Worm (Caenorhabditis elegans): Measurements from ENCODE around the gene sdz-23.

Gene sdz-23

ce11 chrV:8079813-8080212 is 19.6 kb upstream of the sdz-23 start:
- TF ChIP-seq snpc-4 (GFP tag; optimal IDR thresholded peaks at IDR 0.05): no peak
- no peak for TF ChIP-seq snpc-4 (tag; optimal IDR thresholded peaks at IDR 0.05)
- no peak for TF ChIP-seq ceh-40 (GFP tag; IDR thresholded peaks at IDR 0.05)
- TF ChIP-seq aptf-2 (GFP tag; conservative IDR thresholded peaks at IDR 0.05): no peak
- no peak for TF ChIP-seq atf-7 (tag; optimal IDR thresholded peaks at IDR 0.05)
- no peak for TF ChIP-seq cebp-1 (GFP tag; IDR thresholded peaks at IDR 0.05)
- TF ChIP-seq cebp-1 (tag; optimal IDR thresholded peaks at IDR 0.05): no peak
- no peak for TF ChIP-seq ztf-3 (GFP tag; optimal IDR thresholded peaks at IDR 0.05)
- TF ChIP-seq lin-26 (GFP tag; IDR thresholded peaks at IDR 0.05): no peak
- no peak for TF ChIP-seq lir-1 (GFP tag; conservative IDR thresholded peaks at IDR 0.05)

DNA sequence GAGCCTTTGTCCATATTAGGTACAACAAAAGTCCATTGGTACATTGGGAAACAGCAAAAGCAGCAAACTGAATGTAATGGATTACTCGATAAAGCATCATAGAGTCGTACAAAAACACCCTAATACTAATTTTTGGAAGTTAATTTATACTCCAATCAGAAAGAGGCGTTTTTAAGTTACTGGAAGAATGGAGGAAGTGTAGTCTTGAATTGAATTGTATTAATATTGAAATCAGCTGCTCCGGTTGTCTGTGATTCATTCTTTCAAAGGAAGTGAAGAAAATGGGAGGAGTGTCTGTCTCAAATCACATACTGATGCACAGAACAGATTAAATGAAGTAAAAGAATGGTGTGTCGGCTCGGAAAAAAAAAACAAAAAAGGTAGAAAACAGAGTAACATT is 17.8 kb upstream of the sdz-23 start, which contains the start of gene str-131:
Gene str-131 (minus strand): TSS at position 101 of the 400 bp plus-strand sequence.
- TF ChIP-seq Y56A3A.18 (GFP tag; IDR thresholded peaks at IDR 0.05) (no peak), tbx-9 (tag; optimal IDR thresholded peaks at IDR 0.05; ENCODE audit: borderline replicate concordance) (no peak)

- TF ChIP-seq hlh-26 (GFP tag; conservative IDR thresholded peaks at IDR 0.05) (no peak), lsy-27 (tag; optimal IDR thresholded peaks at IDR 0.05; ENCODE audit: borderline replicate concordance, insufficient read depth) (no peak), ceh-27 (GFP tag; optimal IDR thresholded peaks at IDR 0.05) (no peak), Y79H2A.3 (GFP tag; conservative IDR thresholded peaks at IDR 0.05) (no peak), Y67H2A.10 (GFP tag; conservative IDR thresholded peaks at IDR 0.05) (no peak), hlh-12 (tag; optimal IDR thresholded peaks at IDR 0.05) (no peak), mel-28 (tag; optimal IDR thresholded peaks at IDR 0.05; ENCODE audit: borderline replicate concordance) (no peak), nfyb-1 (GFP tag; IDR thresholded peaks at IDR 0.05) (no peak), nfya-2 (GFP tag; IDR thresholded peaks at IDR 0.05) (no peak), let-607 (tag; optimal IDR thresholded peaks at IDR 0.05) (no peak)
These were observed 14.3 kb upstream of the sdz-23 start, which contains the start of gene C09H5.7 for ce11 chrV:8085141-8085540. Gene C09H5.7, minus strand, starts transcription at chrV:8085241.

ce11 chrV:8090595-8090994 is 8.8 kb upstream of the sdz-23 start, which contains the start of gene str-130:
Gene str-130, minus strand, starts transcription at chrV:8090695.
- TF ChIP-seq sptf-2 (GFP tag; optimal IDR thresholded peaks at IDR 0.05): no peak
- no peak for TF ChIP-seq ama-1 (optimal IDR thresholded peaks at IDR 0.05)
- no peak for TF ChIP-seq ama-1 (GFP tag; optimal IDR thresholded peaks at IDR 0.05)
- no peak for TF ChIP-seq xnd-1 (tag; optimal IDR thresholded peaks at IDR 0.05)
- no peak for TF ChIP-seq lin-26 (GFP tag; IDR thresholded peaks at IDR 0.05)
- no peak for TF ChIP-seq nhr-80 (tag; optimal IDR thresholded peaks at IDR 0.05)
- no peak for TF ChIP-seq ztf-22 (GFP tag; optimal IDR thresholded peaks at IDR 0.05)
- no peak for TF ChIP-seq ets-4 (GFP tag; optimal IDR thresholded peaks at IDR 0.05)
- TF ChIP-seq lsl-1 (GFP tag; optimal IDR thresholded peaks at IDR 0.05): no peak
- TF ChIP-seq F52B5.7 (tag; optimal IDR thresholded peaks at IDR 0.05): no peak
- no peak for TF ChIP-seq D2030.7 (GFP tag; IDR thresholded peaks at IDR 0.05)
- TF ChIP-seq lin-54 (GFP tag; optimal IDR thresholded peaks at IDR 0.05): no peak
- no peak for TF ChIP-seq efl-1 (GFP tag; optimal IDR thresholded peaks at IDR 0.05)

- TF ChIP-seq akir-1 (GFP tag; optimal IDR thresholded peaks at IDR 0.05): no peak
- TF ChIP-seq nfyb-1 (GFP tag; IDR thresholded peaks at IDR 0.05): no peak
- TF ChIP-seq sdz-38 (tag; optimal IDR thresholded peaks at IDR 0.05): no peak
These were observed 7.0 kb upstream of the sdz-23 start, which contains the start of gene str-129 for ce11 chrV:8092385-8092784. Gene str-129, minus strand, starts transcription at chrV:8092485.
